Fruit fly (Drosophila melanogaster) Kc167 (cell line): ENCODE measurements around the gene CG14546.

Source experiments
- Myc ChIP-seq: fragments of >200 bp; optimal IDR thresholded peaks from 2 replicates; lab custom pipeline; 2017; ENCODE audit warnings: missing external identifiers
- Sin3A ChIP-seq: fragments of >200 bp; optimal IDR thresholded peaks from 2 replicates; lab custom pipeline; 2018; ENCODE audit warnings: missing external identifiers
- h ChIP-seq: fragments of >200 bp; optimal IDR thresholded peaks from 3 replicates; lab custom pipeline; 2018; ENCODE audit warnings: missing external identifiers
- insv ChIP-seq: fragments of >200 bp; optimal IDR thresholded peaks from 3 replicates; lab custom pipeline; 2018; ENCODE audit warnings: missing external identifiers
- psq ChIP-seq: fragments of >200 bp; optimal IDR thresholded peaks from 2 replicates; lab custom pipeline; 2017; ENCODE audit warnings: missing external identifiers
- ttk ChIP-seq: sonication (Bioruptor generic); optimal IDR thresholded peaks from 2 replicates; lab custom pipeline; 2017; ENCODE audit warnings: missing external identifiers

CG14546 gene

DNA sequence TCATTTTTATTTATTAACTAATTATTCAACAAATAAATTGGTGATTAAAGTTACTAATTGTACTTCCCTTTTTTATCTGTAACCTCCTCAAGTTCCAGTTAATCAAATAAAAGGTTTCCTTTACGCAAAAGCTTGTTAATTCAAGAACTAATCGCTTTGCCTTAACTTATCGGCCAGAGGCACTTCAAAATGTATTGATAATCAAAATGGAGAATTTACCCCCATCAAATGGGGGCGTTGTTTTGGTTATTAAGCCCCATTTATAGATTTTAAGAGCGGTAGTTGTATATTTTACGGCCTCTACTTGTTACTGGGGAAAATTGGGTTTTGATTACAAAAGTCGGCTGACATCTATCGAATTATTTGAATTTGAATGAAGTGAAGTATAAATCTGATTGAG is 22.7 kb downstream of the CG14546 start, which contains the start of gene CG31091:
Gene CG31091, plus strand, starts transcription at position 214 of the 400 bp plus-strand sequence.
- TF ChIP-seq Sin3A (lab: Kevin White, UChicago) (no peak), ttk (lab: Kevin White, UChicago) (no peak), psq (lab: Kevin White, UChicago) (no peak), h (lab: Kevin White, UChicago) (no peak), Myc (lab: Kevin White, UChicago) (no peak), insv (lab: Kevin White, UChicago) (no peak)

- TF ChIP-seq psq (lab: Kevin White, UChicago) = no peak
These were observed 25.3 kb downstream of the CG14546 start, which contains the start of gene Mco3 for dm6 chr3R:25897176-25897575. Gene Mco3 (plus strand): TSS chr3R:25897476.

DNA sequence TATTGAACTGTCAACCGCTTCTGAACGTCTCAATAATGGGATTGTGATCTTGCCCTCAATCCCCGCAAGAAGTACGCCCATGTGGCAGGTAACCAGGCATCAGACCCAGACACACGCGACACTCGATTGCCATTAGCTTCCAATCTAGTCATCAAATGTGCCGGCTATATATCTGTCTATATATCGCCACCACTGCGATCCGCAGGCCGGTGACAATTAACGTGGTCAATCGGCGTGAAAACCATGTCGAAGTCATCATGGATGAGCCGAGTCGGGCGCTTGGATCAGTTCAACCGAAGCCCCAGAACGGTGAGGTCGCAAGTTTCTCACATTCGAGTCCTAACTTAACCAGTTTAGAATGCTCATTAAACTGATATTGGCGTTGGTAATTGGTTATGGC is 26.9 kb downstream of the CG14546 start, which contains the start of gene Sodq:
Gene Sodq, plus strand, starts transcription at position 301 of the 400 bp plus-strand sequence.
- TF ChIP-seq Myc (lab: Kevin White, UChicago) = no peak
- TF ChIP-seq insv (lab: Kevin White, UChicago) = no peak
- no peak for TF ChIP-seq psq (lab: Kevin White, UChicago)
- TF ChIP-seq h (lab: Kevin White, UChicago) = no peak
- TF ChIP-seq Sin3A (lab: Kevin White, UChicago) = no peak

- TF ChIP-seq Myc (lab: Kevin White, UChicago) (no peak), psq (lab: Kevin White, UChicago) (no peak), insv (lab: Kevin White, UChicago) (no peak), Sin3A (lab: Kevin White, UChicago) (no peak)
These were observed 29.2 kb downstream of the CG14546 start, which contains the start of gene CG5913 for dm6 chr3R:25893272-25893671. Gene CG5913 (plus strand): TSS chr3R:25893495.

DNA sequence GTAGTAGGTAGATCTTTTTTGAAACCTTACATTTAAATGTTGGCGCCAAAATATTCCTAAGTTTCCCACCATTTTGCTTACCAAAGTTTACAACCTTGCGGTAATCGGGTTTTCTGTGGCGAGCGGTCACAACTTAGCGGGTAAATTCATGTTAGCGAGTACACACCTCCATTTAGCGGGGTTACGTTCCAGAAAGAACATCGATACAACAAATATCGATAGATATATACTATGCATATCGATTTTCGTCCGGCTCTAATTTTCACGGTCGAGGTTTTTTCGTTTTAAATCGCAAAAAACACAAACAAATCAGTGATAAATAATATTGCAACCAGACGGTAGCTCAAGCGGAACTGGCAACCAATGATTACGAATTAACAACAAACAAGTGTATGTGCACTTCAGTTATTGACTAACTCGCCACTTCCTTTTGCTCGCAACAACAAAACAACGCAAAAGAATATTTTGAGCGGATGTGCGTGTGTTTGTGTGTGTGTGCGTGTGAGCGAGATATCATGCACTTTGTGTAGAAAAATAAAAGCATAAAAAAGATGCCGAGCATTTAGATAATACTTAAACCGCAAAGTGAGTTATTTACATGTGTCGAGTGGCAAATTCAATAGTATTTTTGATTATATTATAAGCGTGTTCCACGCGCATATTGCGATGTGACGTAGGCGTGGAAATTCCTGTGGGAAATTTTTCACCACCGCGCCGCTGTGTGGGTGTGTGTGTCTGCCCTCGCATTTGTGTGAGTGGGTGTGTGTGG is 33.9 kb downstream of the CG14546 start, which contains the start of gene Lnk:
Gene Lnk, plus strand, starts transcription at position 236 of the 769 bp plus-strand sequence.
- TF ChIP-seq h (lab: Kevin White, UChicago) (no peak), psq (lab: Kevin White, UChicago) (no peak), Sin3A (lab: Kevin White, UChicago) (no peak)

dm6 chr3R:25885136-25885535 is 37.3 kb downstream of the CG14546 start:
- TF ChIP-seq ttk (lab: Kevin White, UChicago) = no peak
- no peak for TF ChIP-seq h (lab: Kevin White, UChicago)
- TF ChIP-seq insv (lab: Kevin White, UChicago) = no peak
- TF ChIP-seq Myc (lab: Kevin White, UChicago) = no peak
- TF ChIP-seq psq (lab: Kevin White, UChicago) = no peak
- TF ChIP-seq Sin3A (lab: Kevin White, UChicago) = no peak

DNA sequence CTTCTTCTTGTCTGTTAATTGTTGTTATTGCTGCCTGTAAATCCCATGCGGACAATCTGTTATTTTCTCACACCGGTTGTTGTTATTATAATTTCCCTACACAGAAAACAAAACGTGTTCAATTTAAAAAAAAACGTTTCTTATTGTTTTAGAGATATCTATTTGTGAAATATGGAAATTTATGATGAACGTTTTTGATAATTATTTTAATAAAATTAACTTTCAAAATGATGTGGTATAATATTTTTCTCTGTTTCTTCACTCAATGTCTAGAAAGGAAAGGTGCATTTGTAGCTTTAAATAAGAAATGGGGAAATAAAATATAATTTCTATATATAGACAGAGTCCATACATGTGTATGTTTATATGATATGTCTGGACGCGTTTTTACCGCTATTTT is 38.1 kb downstream of the CG14546 start:
- TF ChIP-seq Myc (lab: Kevin White, UChicago) (no peak), ttk (lab: Kevin White, UChicago) (no peak), psq (lab: Kevin White, UChicago) (no peak), insv (lab: Kevin White, UChicago) (no peak), Sin3A (lab: Kevin White, UChicago) (no peak), h (lab: Kevin White, UChicago) (no peak)

dm6 chr3R:25883877-25884276 is 38.6 kb downstream of the CG14546 start:
- TF ChIP-seq insv (lab: Kevin White, UChicago) (no peak), ttk (lab: Kevin White, UChicago) (no peak), h (lab: Kevin White, UChicago) (no peak), Myc (lab: Kevin White, UChicago) (no peak), psq (lab: Kevin White, UChicago) (no peak), Sin3A (lab: Kevin White, UChicago) (no peak)

- TF ChIP-seq Myc (lab: Kevin White, UChicago) = no peak
- TF ChIP-seq ttk (lab: Kevin White, UChicago) = no peak
- no peak for TF ChIP-seq psq (lab: Kevin White, UChicago)
- no peak for TF ChIP-seq Sin3A (lab: Kevin White, UChicago)
- TF ChIP-seq insv (lab: Kevin White, UChicago) = no peak
- no peak for TF ChIP-seq h (lab: Kevin White, UChicago)
These were observed 39.7 kb downstream of the CG14546 start for dm6 chr3R:25882606-25883266.

- TF ChIP-seq insv (lab: Kevin White, UChicago) (no peak), Myc (lab: Kevin White, UChicago) (no peak), Sin3A (lab: Kevin White, UChicago) (no peak), h (lab: Kevin White, UChicago) (no peak), ttk (lab: Kevin White, UChicago) (no peak), psq (lab: Kevin White, UChicago) (no peak)
These were observed 40.5 kb downstream of the CG14546 start, which contains the start of gene SppL for dm6 chr3R:25881915-25882314. Gene SppL (plus strand): TSS chr3R:25881984.

DNA sequence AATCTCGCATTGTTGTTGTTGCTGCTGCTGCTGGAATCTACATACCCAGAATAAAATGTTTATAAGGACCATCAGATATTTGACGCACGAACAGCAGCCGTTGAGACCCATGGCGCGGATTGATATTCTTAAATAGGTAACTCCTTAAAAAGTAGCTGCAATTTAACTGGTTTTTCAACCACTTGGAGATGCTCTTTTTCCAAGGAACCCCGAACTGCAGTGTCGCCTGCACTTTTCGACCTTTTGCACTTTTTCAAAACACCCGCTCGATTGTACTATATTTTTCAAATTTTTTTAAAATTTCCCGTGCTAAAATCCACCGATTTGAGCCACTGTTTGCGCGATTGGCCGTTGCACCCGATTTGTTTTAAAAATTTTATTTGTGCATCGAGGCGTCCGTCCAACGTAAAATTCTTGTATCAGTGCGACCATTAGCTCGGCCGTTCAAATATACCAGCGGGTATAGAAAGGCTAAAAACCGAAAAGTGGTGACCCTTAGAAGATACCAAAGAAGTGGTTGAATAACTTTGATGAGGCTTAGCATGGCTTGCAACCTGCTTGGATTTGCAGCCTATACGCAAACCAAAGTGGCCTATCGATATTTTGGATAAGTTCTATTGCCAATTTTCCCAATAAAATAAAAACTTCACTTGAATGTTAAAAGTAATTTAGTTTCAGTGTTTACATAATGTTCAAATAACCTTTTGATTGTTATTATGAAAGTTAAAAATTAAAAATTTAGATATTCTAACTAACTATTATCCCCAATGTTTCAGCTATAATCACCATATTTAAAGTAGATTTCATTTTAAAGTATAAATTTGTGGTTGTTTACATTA is 41.2 kb downstream of the CG14546 start, which contains the start of gene Tsp96F:
Gene Tsp96F, minus strand, starts transcription at position 457 of the 839 bp plus-strand sequence.
- TF ChIP-seq psq (lab: Kevin White, UChicago) = no peak
- TF ChIP-seq h (lab: Kevin White, UChicago) = no peak
